Fruit fly (Drosophila melanogaster) whole organism, prepupa: ENCODE results near the gene Rheb.

ENCODE experiments used
- CG10631 ChIP-seq: fragments of 200-800 bp; sonication (Bioruptor generic); optimal IDR thresholded peaks from 2 replicates; lab custom pipeline; 2016; ENCODE audit warnings: missing biosample characterization, missing genetic modification characterization
- CG10669 ChIP-seq: fragments of 200-800 bp; sonication (Bioruptor generic); optimal IDR thresholded peaks from 3 replicates; lab custom pipeline; 2018; ENCODE audit warnings: missing biosample characterization, mild to moderate bottlenecking, missing genetic modification characterization, moderate library complexity
- CG15336 ChIP-seq: fragments of 200-800 bp; sonication (Bioruptor generic); IDR thresholded peaks from 2 replicates; pipeline ENCODE4 v1.3.6; 2022; ENCODE audit warnings: missing biosample characterization, missing genetic modification characterization
- CG4318 ChIP-seq: fragments of 200-800 bp; sonication (Bioruptor generic); optimal IDR thresholded peaks from 3 replicates; lab custom pipeline; 2017; ENCODE audit warnings: missing biosample characterization, mild to moderate bottlenecking, missing genetic modification characterization
- CG6808 ChIP-seq: fragments of 200-800 bp; sonication (Bioruptor generic); optimal IDR thresholded peaks from 3 replicates; lab custom pipeline; 2017; ENCODE audit warnings: missing biosample characterization, missing genetic modification characterization, mild to moderate bottlenecking, moderate library complexity, missing genetic modification reagents
- Eip75B ChIP-seq: fragments of 200-800 bp; sonication (Bioruptor generic); optimal IDR thresholded peaks from 3 replicates; lab custom pipeline; 2016; ENCODE audit warnings: missing biosample characterization, missing genetic modification characterization
- Ets96B ChIP-seq: fragments of 200-800 bp; optimal IDR thresholded peaks from 2 replicates; lab custom pipeline; 2019; ENCODE audit warnings: missing biosample characterization, mild to moderate bottlenecking, missing genetic modification characterization, moderate library complexity
- Smox ChIP-seq: fragments of 200-800 bp; sonication (Bioruptor generic); optimal IDR thresholded peaks from 3 replicates; lab custom pipeline; 2016; ENCODE audit warnings: missing biosample characterization, missing genetic modification characterization
- Sox14 ChIP-seq: fragments of 200-800 bp; sonication (Bioruptor generic); optimal IDR thresholded peaks from 3 replicates; lab custom pipeline; 2016; ENCODE audit warnings: missing biosample characterization, missing genetic modification characterization
- cyc ChIP-seq: fragments of 200-800 bp; sonication (Bioruptor generic); optimal IDR thresholded peaks from 3 replicates; lab custom pipeline; 2016; ENCODE audit warnings: missing biosample characterization, missing genetic modification characterization
- ss ChIP-seq, 2 experiments: fragments of 200-800 bp; sonication (Bioruptor generic); optimal IDR thresholded peaks; 2 replicates in 1 of 2; 3 replicates in 1 of 2; lab custom pipeline; 2017 to 2018; ENCODE audit warnings: mild to moderate bottlenecking in 2 of 2, missing biosample characterization in 2 of 2, missing genetic modification characterization in 2 of 2, moderate library complexity in 1 of 2

dm6 chr3R:5568590-5568989 lies at the start of gene Rheb, which contains the start of gene CG2931:
- no peak for TF ChIP-seq CG10631
- no peak for TF ChIP-seq CG4318 (GFP tag; lab: Kevin White, UChicago)
- peak; percentile 62 for TF ChIP-seq Sox14
- TF ChIP-seq CG15336 (GFP tag; lab: Robert Waterston, UW) = 0 out of 2 replicates have a peak, but pooled peaks have one; percentile 42
- peak; percentile 33 for TF ChIP-seq cyc (GFP tag; lab: Kevin White, UChicago)
- TF ChIP-seq CG10669 (GFP tag; lab: Kevin White, UChicago) = no peak
- no peak for TF ChIP-seq CG6808 (GFP tag; lab: Kevin White, UChicago)
- peak; percentile 48 for TF ChIP-seq Ets96B (tag; lab: Kevin White, UChicago)
- peak; percentile 61 for TF ChIP-seq Eip75B (GFP tag; lab: Kevin White, UChicago)
- no peak for TF ChIP-seq Smox (GFP tag; lab: Kevin White, UChicago)
- TF ChIP-seq ss (GFP tag; optimal IDR thresholded peaks at IDR 0.05; lab: Kevin White, UChicago) = peak in 1 of 2 experiments; percentile 18
